Fruit fly (Drosophila melanogaster) S2 (cell line): Measurements from ENCODE around the gene S6KL.

Experiments
- CG8478 ChIP-seq: fragments of >200 bp; optimal IDR thresholded peaks from 2 replicates; lab custom pipeline; 2018
- CTCF ChIP-seq, 2 experiments: fragments of >200 bp; optimal IDR thresholded peaks; 2 replicates each; lab custom pipeline; 2018

DNA sequence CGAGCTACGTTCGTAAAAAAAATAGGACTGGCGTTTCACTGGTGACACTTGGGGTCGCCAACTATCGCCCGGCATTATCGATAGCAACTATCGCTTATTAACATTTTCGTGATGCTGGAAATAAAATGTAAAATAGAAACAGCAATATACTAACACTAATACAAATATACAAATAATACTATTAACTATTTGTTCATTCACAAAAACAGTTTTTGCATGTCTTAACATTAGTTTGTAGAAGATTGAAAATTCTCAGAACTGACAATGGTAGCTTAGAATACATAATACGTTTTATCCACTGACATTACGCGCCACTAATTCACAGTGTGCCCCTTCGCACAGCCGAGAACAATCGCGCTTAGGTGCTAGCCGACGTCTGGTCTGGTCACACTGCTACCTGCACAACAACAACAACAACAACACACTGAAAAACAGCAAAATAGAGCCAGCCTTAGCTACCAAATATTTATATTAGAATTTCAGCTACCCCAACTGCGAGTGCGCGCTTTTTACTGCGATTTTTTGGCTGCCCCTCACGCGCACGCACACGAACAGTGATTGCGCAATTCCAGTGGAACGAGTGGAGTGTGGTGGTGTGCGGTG, at the start of gene S6KL, which contains the start of gene CG6961:
- no peak for TF ChIP-seq CG8478 (lab: Kevin White, UChicago)
- TF ChIP-seq CTCF (optimal IDR thresholded peaks at IDR 0.05; lab: Kevin White, UChicago), result no peak
